Fruit fly (Drosophila melanogaster) whole organism, adult: ENCODE results near the gene Nse4.

ENCODE experiments used
- CG11617 ChIP-seq: fragments of 200-800 bp; sonication (Bioruptor generic); optimal IDR thresholded peaks from 2 replicates; lab custom pipeline; 2017; ENCODE audit warnings: mild to moderate bottlenecking, missing biosample characterization, missing genetic modification reagents, missing genetic modification characterization
- CG14711 ChIP-seq: fragments of 200-800 bp; sonication (Bioruptor generic); optimal IDR thresholded peaks from 2 replicates; lab custom pipeline; 2018; ENCODE audit warnings: missing biosample characterization, mild to moderate bottlenecking, missing genetic modification characterization, moderate library complexity
- CG7101 ChIP-seq: fragments of 200-800 bp; sonication (Bioruptor generic); optimal IDR thresholded peaks from 2 replicates; lab custom pipeline; 2018; ENCODE audit warnings: missing biosample characterization, mild to moderate bottlenecking, missing genetic modification characterization, moderate library complexity
- Crg-1 ChIP-seq: fragments of 200-800 bp; sonication (Bioruptor generic); optimal IDR thresholded peaks from 2 replicates; lab custom pipeline; 2016; ENCODE audit warnings: missing biosample characterization, missing genetic modification characterization
- Mnt ChIP-seq: fragments of 200-800 bp; sonication (Bioruptor generic); optimal IDR thresholded peaks from 2 replicates; lab custom pipeline; 2016; ENCODE audit warnings: missing biosample characterization, mild to moderate bottlenecking, missing genetic modification characterization
- bab1 ChIP-seq: fragments of 200-800 bp; sonication (Bioruptor generic); optimal IDR thresholded peaks from 3 replicates; lab custom pipeline; 2019; ENCODE audit warnings: missing biosample characterization, mild to moderate bottlenecking, missing genetic modification characterization, moderate library complexity
- cnc ChIP-seq, 2 experiments: fragments of >200 bp; optimal IDR thresholded peaks; 2 replicates each; lab custom pipeline; 2017
- tj ChIP-seq: fragments of 200-800 bp; sonication (Bioruptor generic); optimal IDR thresholded peaks from 3 replicates; lab custom pipeline; 2017; ENCODE audit warnings: missing biosample characterization, mild to moderate bottlenecking, missing genetic modification characterization, moderate library complexity

The Nse4 gene

dm6 chr2L:10488484-10489223 is 49.4 kb downstream of the Nse4 start, which contains the start of the genes Cog4 and CG6144:
TSS of gene Cog4 (minus strand) at chr2L:10488622.
TSS of gene CG6144 (plus strand) at chr2L:10488694.
- TF ChIP-seq CG11617 (GFP tag; lab: Kevin White, UChicago), result peak; percentile 37
- TF ChIP-seq CG14711, result peak; percentile 32
- TF ChIP-seq bab1 (GFP tag; lab: Kevin White, UChicago), result peak; percentile 74
- peak; percentile 34 for TF ChIP-seq tj
- peak; percentile 6 for TF ChIP-seq CG7101 (tag; lab: Kevin White, UChicago)
- no peak for TF ChIP-seq Crg-1 (GFP tag; lab: Kevin White, UChicago)
- peak; percentile 36 for TF ChIP-seq Mnt (GFP tag; lab: Kevin White, UChicago)
- no peak for TF ChIP-seq cnc (optimal IDR thresholded peaks at IDR 0.05; lab: Kevin White, UChicago)
